Fruit fly (Drosophila melanogaster) whole organism, pupa: ENCODE data around the gene Kap3.

Source experiments
- CG17806 ChIP-seq: fragments of 200-800 bp; sonication (Bioruptor generic); optimal IDR thresholded peaks from 2 replicates; lab custom pipeline; 2018; ENCODE audit warnings: missing biosample characterization, mild to moderate bottlenecking, missing genetic modification characterization, moderate library complexity
- CG32121 ChIP-seq: fragments of 200-800 bp; sonication (Bioruptor generic); IDR thresholded peaks from 2 replicates; pipeline ENCODE4 v1.3.6; 2022; ENCODE audit warnings: missing biosample characterization, missing genetic modification characterization
- CG9948 ChIP-seq: fragments of 200-800 bp; sonication (Bioruptor generic); optimal IDR thresholded peaks from 2 replicates; lab custom pipeline; 2018; ENCODE audit warnings: missing biosample characterization, mild to moderate bottlenecking, missing genetic modification characterization, moderate library complexity
- EcR ChIP-seq: fragments of 200-800 bp; sonication (Bioruptor generic); optimal IDR thresholded peaks from 3 replicates; lab custom pipeline; 2019; ENCODE audit warnings: missing biosample characterization, missing genetic modification characterization, mild to moderate bottlenecking, moderate library complexity, missing genetic modification reagents
- Pif1B ChIP-seq: fragments of 200-800 bp; sonication (Bioruptor generic); optimal IDR thresholded peaks from 3 replicates; lab custom pipeline; 2016; ENCODE audit warnings: missing biosample characterization, missing genetic modification characterization
- Snoo ChIP-seq: fragments of 200-800 bp; sonication (Bioruptor generic); optimal IDR thresholded peaks from 3 replicates; lab custom pipeline; 2017; ENCODE audit warnings: missing biosample characterization, mild to moderate bottlenecking, missing genetic modification characterization, inconsistent platforms

- TF ChIP-seq Pif1B (GFP tag; lab: Kevin White, UChicago) (no peak), Snoo (tag; lab: Kevin White, UChicago) (no peak), EcR (GFP tag; lab: Kevin White, UChicago) (peak; percentile 15), CG9948 (tag; lab: Kevin White, UChicago) (no peak), CG32121 (GFP tag; lab: Robert Waterston, UW) (no peak), CG17806 (tag; lab: Kevin White, UChicago) (no peak)
Measured at dm6 chrX:11325175-11325768, 14.6 kb downstream of the Kap3 start, which contains the start of gene Gapvd1.
